Worm (Caenorhabditis elegans) whole organism, L1 larva: ENCODE measurements around the gene qdpr-1.

Source experiments
- Y116A8C.19 ChIP-seq: sonication (generic microtip); optimal IDR thresholded peaks from 2 replicates; lab custom pipeline; 2016; ENCODE audit warnings: missing compliant biosample characterization, missing genetic modification characterization, borderline replicate concordance
- aly-2 ChIP-seq: fragments of 150-350 bp; optimal IDR thresholded peaks from 2 replicates; lab custom pipeline; 2014; ENCODE audit warnings: missing biosample characterization, missing genetic modification characterization
- blmp-1 ChIP-seq: fragments of 150-350 bp; optimal IDR thresholded peaks from 2 replicates; lab custom pipeline; 2014; ENCODE audit warnings: missing biosample characterization, missing genetic modification characterization
- ceh-82 ChIP-seq, 3 experiments: fragments of 150-350 bp in 1 of 3; sonication (generic microtip) in 2 of 3; optimal IDR thresholded peaks; 2 replicates each; lab custom pipeline; 2014 to 2017; ENCODE audit warnings: missing biosample characterization in 3 of 3, missing genetic modification characterization in 3 of 3
- ceh-88 ChIP-seq: fragments of 200-800 bp; sonication (Bioruptor generic); IDR thresholded peaks from 2 replicates; pipeline ENCODE4 v1.3.6; 2022; ENCODE audit warnings: missing genetic modification characterization, missing compliant biosample characterization
- ceh-90 ChIP-seq: sonication (generic microtip); optimal IDR thresholded peaks from 2 replicates; lab custom pipeline; 2016; ENCODE audit warnings: missing genetic modification characterization, missing compliant biosample characterization
- efl-1 ChIP-seq, 4 experiments: fragments of 150-350 bp; optimal IDR thresholded peaks in 3 of 4; peaks in 1 of 4; 1 replicate in 1 of 4; 2 replicates in 3 of 4; lab custom pipeline; 2014; ENCODE audit warnings: missing biosample characterization in 2 of 4, missing genetic modification characterization in 2 of 4, missing genetic modification reagents in 2 of 4
- egl-27 ChIP-seq, 2 experiments: fragments of 150-350 bp in 1 of 2; sonication (generic microtip); optimal IDR thresholded peaks; 3 replicates each; lab custom pipeline; 2017 to 2018; ENCODE audit warnings: missing biosample characterization in 2 of 2, missing genetic modification characterization in 2 of 2, missing genetic modification reagents in 2 of 2
- jun-1 ChIP-seq: fragments of 150-350 bp; optimal IDR thresholded peaks from 2 replicates; lab custom pipeline; 2014; ENCODE audit warnings: missing biosample characterization, missing genetic modification reagents, missing genetic modification characterization
- lin-13 ChIP-seq: fragments of 150-350 bp; optimal IDR thresholded peaks from 2 replicates; lab custom pipeline; 2014; ENCODE audit warnings: missing biosample characterization, missing genetic modification reagents, missing genetic modification characterization
- lin-14 ChIP-seq: fragments of 200-800 bp; sonication (Bioruptor generic); optimal IDR thresholded peaks from 2 replicates; lab custom pipeline; 2018; ENCODE audit warnings: mild to moderate bottlenecking, missing genetic modification characterization, moderate library complexity, missing compliant biosample characterization
- lin-35 ChIP-seq, 2 experiments: fragments of 150-350 bp; optimal IDR thresholded peaks; 2 replicates each; lab custom pipeline; 2014; ENCODE audit warnings: missing biosample characterization in 2 of 2, missing genetic modification characterization in 2 of 2, missing genetic modification reagents in 2 of 2
- mdl-1 ChIP-seq, 2 experiments: fragments of 150-350 bp; optimal IDR thresholded peaks; 2 replicates each; lab custom pipeline; 2014 to 2017; ENCODE audit warnings: missing biosample characterization in 2 of 2, missing genetic modification characterization in 2 of 2, inconsistent platforms in 1 of 2
- mep-1 ChIP-seq: fragments of 150-350 bp; optimal IDR thresholded peaks from 2 replicates; lab custom pipeline; 2014; ENCODE audit warnings: missing biosample characterization, missing genetic modification characterization
- nhr-11 ChIP-seq: fragments of 150-350 bp; optimal IDR thresholded peaks from 2 replicates; lab custom pipeline; 2014; ENCODE audit warnings: missing biosample characterization, missing genetic modification characterization
- nhr-12 ChIP-seq: sonication (generic microtip); optimal IDR thresholded peaks from 2 replicates; lab custom pipeline; 2017; ENCODE audit warnings: missing biosample characterization, missing genetic modification characterization
- nhr-47 ChIP-seq: sonication (generic microtip); optimal IDR thresholded peaks from 2 replicates; lab custom pipeline; 2016; ENCODE audit warnings: mild to moderate bottlenecking, missing genetic modification characterization, moderate library complexity, missing compliant biosample characterization
- nhr-71 ChIP-seq: sonication (generic microtip); optimal IDR thresholded peaks from 2 replicates; lab custom pipeline; 2016; ENCODE audit warnings: mild to moderate bottlenecking, missing genetic modification characterization, moderate library complexity, missing compliant biosample characterization
- nhr-76 ChIP-seq: sonication (generic microtip); optimal IDR thresholded peaks from 2 replicates; lab custom pipeline; 2017; ENCODE audit warnings: missing biosample characterization, missing genetic modification characterization
- nhr-77 ChIP-seq: fragments of 150-350 bp; optimal IDR thresholded peaks from 2 replicates; lab custom pipeline; 2014; ENCODE audit warnings: missing biosample characterization, missing genetic modification characterization
- nhr-85 ChIP-seq: sonication (generic microtip); peaks from one replicate; lab custom pipeline; 2016; ENCODE audit warnings: missing genetic modification characterization, inconsistent platforms, missing compliant biosample characterization
- pag-3 ChIP-seq: sonication (generic microtip); optimal IDR thresholded peaks from 2 replicates; lab custom pipeline; 2017; ENCODE audit warnings: missing genetic modification characterization, mild to moderate bottlenecking, missing compliant biosample characterization, antibody characterized with exemption, borderline replicate concordance; ENCODE audit not compliant: insufficient read depth
- rnt-1 ChIP-seq: sonication (generic microtip); optimal IDR thresholded peaks from 2 replicates; lab custom pipeline; 2016; ENCODE audit warnings: mild to moderate bottlenecking, missing genetic modification characterization, moderate library complexity, missing compliant biosample characterization
- sox-4 ChIP-seq: sonication (generic microtip); optimal IDR thresholded peaks from 2 replicates; lab custom pipeline; 2016; ENCODE audit warnings: missing genetic modification characterization, missing compliant biosample characterization
- sup-37 ChIP-seq: fragments of 200-800 bp; sonication (Bioruptor generic); optimal IDR thresholded peaks from 2 replicates; lab custom pipeline; 2018; ENCODE audit warnings: mild to moderate bottlenecking, missing genetic modification characterization, missing compliant biosample characterization
- swsn-7 ChIP-seq: sonication (generic microtip); optimal IDR thresholded peaks from 2 replicates; lab custom pipeline; 2016; ENCODE audit warnings: missing genetic modification characterization, missing compliant biosample characterization
- vab-15 ChIP-seq: sonication (generic microtip); optimal IDR thresholded peaks from 2 replicates; lab custom pipeline; 2017; ENCODE audit warnings: missing genotype, mild to moderate bottlenecking, missing genetic modification characterization, missing compliant biosample characterization
- xbp-1 ChIP-seq: sonication (generic microtip); optimal IDR thresholded peaks from 2 replicates; lab custom pipeline; 2016; ENCODE audit warnings: missing genetic modification characterization, missing compliant biosample characterization

qdpr-1 gene

DNA sequence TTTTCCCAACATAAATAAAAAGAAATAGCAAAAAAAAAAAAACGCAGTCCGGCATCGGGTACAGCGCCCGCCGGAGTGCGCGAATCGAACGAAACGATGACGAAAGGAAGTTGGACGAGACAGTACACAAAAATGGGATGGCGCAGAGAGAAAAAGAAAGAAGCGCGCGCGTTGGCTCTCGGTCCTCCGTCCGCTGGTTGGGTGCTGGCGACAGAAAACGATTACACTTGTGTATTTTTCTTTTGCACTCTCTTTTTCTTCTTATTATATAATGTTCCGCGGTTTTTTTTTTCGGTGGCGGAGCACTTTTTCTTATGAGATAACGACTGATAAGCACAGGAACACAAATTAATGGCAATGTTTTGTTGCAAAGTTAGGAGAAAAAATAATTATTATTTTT, 16.5 kb upstream of the qdpr-1 start (continued):
- TF ChIP-seq lin-35 (GFP tag; optimal IDR thresholded peaks at IDR 0.05; lab: Kevin White, UChicago) (peak; percentile 45 to 50), lin-14 (GFP tag; lab: Kevin White, UChicago) (peak; percentile 92), nhr-47 (tag; lab: Kevin White, UChicago) (peak; percentile 31), rnt-1 (no peak), nhr-77 (tag; lab: Kevin White, UChicago) (peak; percentile 8), ceh-90 (tag; lab: Kevin White, UChicago) (no peak)

DNA sequence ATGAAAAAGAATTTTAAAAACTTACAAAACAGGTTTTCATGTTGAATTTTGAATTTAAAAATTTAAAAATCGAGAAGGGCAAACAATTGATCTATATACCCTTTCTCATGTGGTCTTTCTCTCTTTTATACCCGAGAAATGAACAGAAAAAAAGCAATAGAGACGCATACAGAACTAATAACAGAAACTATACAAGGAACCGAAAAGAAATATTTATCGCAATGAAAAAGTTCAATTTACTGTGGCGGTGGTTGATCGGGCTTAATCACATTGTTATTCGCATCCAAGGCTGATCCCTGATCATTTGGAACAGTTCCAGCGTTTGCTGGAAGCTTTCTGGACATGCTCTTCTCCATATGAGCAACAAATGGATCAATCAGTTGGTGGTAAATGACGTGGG, 15.5 kb upstream of the qdpr-1 start, which contains the start of gene T03F6.10:
Gene T03F6.10, minus strand, starts transcription at position 101 of the 400 bp plus-strand sequence.
- TF ChIP-seq nhr-12 (no peak), sup-37 (GFP tag; lab: Kevin White, UChicago) (no peak), egl-27 (tag; optimal IDR thresholded peaks at IDR 0.05; lab: Kevin White, UChicago) (no peak), sox-4 (tag; lab: Kevin White, UChicago) (no peak), efl-1 (optimal IDR thresholded peaks at IDR 0.05; lab: Kevin White, UChicago) (no peak), efl-1 (GFP tag; optimal IDR thresholded peaks at IDR 0.05 in 1 of 2; lab: Kevin White, UChicago) (peak in 1 of 2 experiments; percentile 21)

DNA sequence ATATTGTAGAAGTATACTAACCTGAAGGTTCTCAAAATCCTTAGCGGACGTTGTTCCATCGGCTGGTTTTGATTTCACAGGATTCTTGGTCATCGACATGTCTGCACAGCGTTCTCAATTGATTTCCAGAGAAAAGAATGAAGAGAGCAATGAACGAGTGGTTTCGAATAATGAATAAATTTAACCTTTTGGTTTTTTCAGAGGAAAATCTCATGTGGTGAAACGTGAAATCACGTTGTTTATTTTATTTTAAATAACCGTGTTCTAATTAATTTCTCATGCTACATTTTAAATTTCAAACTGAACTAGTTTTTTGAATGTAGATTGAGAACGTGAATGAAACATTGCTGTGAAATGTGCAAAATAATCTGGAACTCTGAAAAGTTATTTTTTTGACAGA, 13.5 kb upstream of the qdpr-1 start, which contains the start of gene T03F6.6:
Gene T03F6.6, minus strand, starts transcription at position 101 of the 400 bp plus-strand sequence.
- no peak for TF ChIP-seq mdl-1 (tag; optimal IDR thresholded peaks at IDR 0.05; lab: Kevin White, UChicago)
- no peak for TF ChIP-seq ceh-88 (GFP tag; lab: Robert Waterston, UW)
- TF ChIP-seq nhr-76 (tag; lab: Kevin White, UChicago) = no peak
- TF ChIP-seq jun-1 (tag; lab: Kevin White, UChicago) = no peak
- no peak for TF ChIP-seq pag-3 (tag; lab: Kevin White, UChicago)
- no peak for TF ChIP-seq ceh-82 (tag; optimal IDR thresholded peaks at IDR 0.05; lab: Kevin White, UChicago)
- TF ChIP-seq, all 84 proteins: peak for 0

DNA sequence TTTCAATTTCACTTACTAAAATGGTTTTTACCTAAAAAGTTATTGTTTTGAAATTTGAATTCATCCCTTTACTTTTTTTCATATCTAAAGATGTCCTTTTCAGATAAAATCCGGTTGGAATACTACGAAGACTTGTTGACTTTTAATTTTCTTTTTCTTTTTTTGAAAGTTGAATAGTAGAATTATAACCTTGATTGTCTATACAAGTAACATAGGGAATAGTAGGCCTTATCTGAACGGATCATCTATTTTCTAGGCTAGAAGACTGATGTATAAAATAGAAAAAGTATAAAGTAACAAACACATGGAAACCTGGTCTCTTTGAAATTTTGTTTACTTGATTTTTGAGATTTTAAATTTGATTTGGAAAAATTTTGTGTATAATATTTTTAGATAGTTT, 12.8 kb upstream of the qdpr-1 start:
- TF ChIP-seq lin-14 (GFP tag; lab: Kevin White, UChicago) (peak; percentile 12), nhr-71 (tag; lab: Kevin White, UChicago) (peak; percentile 2), Y116A8C.19 (tag; lab: Kevin White, UChicago) (no peak), vab-15 (tag; lab: Kevin White, UChicago) (no peak), nhr-85 (peak; percentile 84)

DNA sequence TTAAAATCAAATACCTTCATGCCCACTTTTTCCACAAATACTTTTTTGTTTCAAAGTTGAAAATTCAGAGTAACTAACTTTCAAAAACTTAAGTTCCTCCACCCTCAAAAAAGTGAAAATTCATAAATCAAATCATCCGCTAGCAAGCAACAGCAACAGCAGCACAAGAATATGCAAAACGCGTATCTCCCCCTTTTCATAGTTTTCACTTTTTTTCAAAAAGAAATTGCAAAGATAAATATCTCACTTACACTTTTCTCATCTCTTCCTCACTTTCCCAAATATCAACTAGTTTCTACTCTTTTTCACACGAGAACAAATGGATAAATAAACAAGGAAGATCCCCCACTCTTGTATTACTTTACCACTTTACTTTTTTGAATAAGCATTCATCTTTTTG, 12.0 kb upstream of the qdpr-1 start:
- no peak for TF ChIP-seq aly-2
- peak; percentile 76 for TF ChIP-seq blmp-1 (tag; lab: Kevin White, UChicago)
- TF ChIP-seq lin-14 (GFP tag; lab: Kevin White, UChicago) = peak; percentile 31
- TF ChIP-seq, all 84 proteins: peak for 2

DNA sequence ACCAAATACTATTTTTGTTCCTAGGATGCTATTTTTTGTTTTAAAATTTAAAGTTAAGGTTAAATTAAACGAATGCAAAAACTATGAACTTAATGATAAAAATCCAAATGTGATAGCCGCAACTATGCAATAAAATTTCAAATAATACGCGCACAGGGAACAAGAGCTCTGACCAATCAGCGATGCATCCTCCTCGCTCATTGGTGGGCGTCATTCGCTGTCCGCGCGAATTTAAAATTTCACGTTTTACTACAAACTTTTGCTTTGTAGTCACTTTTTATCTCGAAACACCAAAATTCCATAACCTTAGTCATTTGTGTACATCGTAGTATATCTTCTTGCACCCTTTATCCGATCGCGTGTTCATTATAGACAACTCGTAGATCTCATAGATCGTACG, 10.6 kb upstream of the qdpr-1 start:
- TF ChIP-seq efl-1 (optimal IDR thresholded peaks at IDR 0.05; lab: Kevin White, UChicago) (no peak), efl-1 (GFP tag; optimal IDR thresholded peaks at IDR 0.05 in 1 of 2; lab: Kevin White, UChicago) (peak in 1 of 2 experiments; percentile 7), mep-1 (tag; lab: Kevin White, UChicago) (no peak), swsn-7 (tag; lab: Kevin White, UChicago) (no peak), xbp-1 (tag; lab: Kevin White, UChicago) (peak; percentile 57)

DNA sequence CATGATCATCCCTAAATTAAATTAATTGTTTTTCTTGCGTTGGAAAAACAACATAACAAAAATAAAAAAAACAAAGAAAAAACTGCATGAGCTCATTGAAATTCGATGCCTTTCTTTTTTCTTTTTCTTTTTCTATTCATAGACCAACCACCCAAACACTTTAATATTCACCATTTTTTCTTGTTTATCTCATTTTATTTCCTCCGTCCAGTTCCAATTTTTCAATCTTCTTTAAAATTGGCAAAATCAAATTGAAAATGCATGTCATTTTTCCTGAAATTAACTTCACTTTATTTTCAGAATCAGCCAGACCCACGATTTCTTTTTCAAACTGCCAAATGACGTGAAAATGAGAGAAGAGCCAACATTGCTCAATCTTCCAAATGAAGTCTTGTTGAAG, 7.9 kb upstream of the qdpr-1 start, which contains the start of gene T03F6.4:
Gene T03F6.4, plus strand, starts transcription at position 301 of the 400 bp plus-strand sequence.
- TF ChIP-seq lin-13 (GFP tag; lab: Kevin White, UChicago) = no peak
- TF ChIP-seq nhr-11 = no peak
